Fruit fly (Drosophila melanogaster): ENCODE measurements around the gene Gr77a.

dm6 chr3L:20732492-20732891, 6.7 kb downstream of the Gr77a start:
- no peak for TF ChIP-seq Sin3A (optimal IDR thresholded peaks at IDR 0.05)
- no peak for TF ChIP-seq psq (optimal IDR thresholded peaks at IDR 0.05)
- TF ChIP-seq insv (optimal IDR thresholded peaks at IDR 0.05), result no peak
- TF ChIP-seq ttk (optimal IDR thresholded peaks at IDR 0.05), result no peak
- no peak for TF ChIP-seq Myc (optimal IDR thresholded peaks at IDR 0.05)
- TF ChIP-seq h (optimal IDR thresholded peaks at IDR 0.05), result no peak
